Fruit fly (Drosophila melanogaster) whole organism, embryonic: ENCODE measurements around the gene CG16758.

Experiments used
- Aef1 ChIP-seq: fragments of 200-800 bp; sonication (Bioruptor generic); IDR thresholded peaks from 3 replicates; pipeline ENCODE4 v1.3.6; 2022; ENCODE audit warnings: missing biosample characterization, missing genetic modification characterization
- Atf-2 ChIP-seq: fragments of 200-800 bp; sonication (Bioruptor generic); optimal IDR thresholded peaks from 2 replicates; lab custom pipeline; 2016; ENCODE audit warnings: missing biosample characterization, missing genetic modification characterization
- CG10209 ChIP-seq: fragments of 200-800 bp; sonication (Bioruptor generic); optimal IDR thresholded peaks from 3 replicates; lab custom pipeline; 2017; ENCODE audit warnings: missing biosample characterization, mild to moderate bottlenecking, missing genetic modification characterization, missing genetic modification reagents
- CG11723 ChIP-seq: fragments of 200-800 bp; sonication (Bioruptor generic); optimal IDR thresholded peaks from 2 replicates; lab custom pipeline; 2017; ENCODE audit warnings: missing biosample characterization, mild to moderate bottlenecking, missing genetic modification characterization
- CG12942 ChIP-seq: fragments of 200-800 bp; sonication (Bioruptor generic); optimal IDR thresholded peaks from 3 replicates; lab custom pipeline; 2016; ENCODE audit warnings: missing biosample characterization, missing genetic modification characterization
- CG13775 ChIP-seq: fragments of 200-800 bp; sonication (Bioruptor generic); optimal IDR thresholded peaks from 3 replicates; lab custom pipeline; 2017; ENCODE audit warnings: missing biosample characterization, mild to moderate bottlenecking, missing genetic modification characterization
- CG14050 ChIP-seq: fragments of 200-800 bp; sonication (Bioruptor generic); IDR thresholded peaks from 3 replicates; pipeline ENCODE4 v1.3.6; 2022; ENCODE audit warnings: missing biosample characterization, missing genetic modification characterization
- CG14441 ChIP-seq: fragments of 200-800 bp; sonication (Bioruptor generic); IDR thresholded peaks from 2 replicates; pipeline ENCODE4 v1.3.6; 2022; ENCODE audit warnings: missing biosample characterization, missing genetic modification characterization
- CG14667 ChIP-seq: fragments of 200-800 bp; sonication (Bioruptor generic); IDR thresholded peaks from 2 replicates; pipeline ENCODE4 v1.3.6; 2022; ENCODE audit warnings: missing biosample characterization, missing genetic modification characterization
- CG15011 ChIP-seq: fragments of 200-800 bp; sonication (Bioruptor generic); optimal IDR thresholded peaks from 3 replicates; lab custom pipeline; 2018; ENCODE audit warnings: missing biosample characterization, mild to moderate bottlenecking, missing genetic modification characterization
- CG15696 ChIP-seq: fragments of 200-800 bp; sonication (Bioruptor generic); optimal IDR thresholded peaks from 2 replicates; lab custom pipeline; 2019; ENCODE audit warnings: missing biosample characterization, mild to moderate bottlenecking, missing genetic modification characterization, moderate library complexity
- CG17186 ChIP-seq: fragments of 200-800 bp; sonication (Bioruptor generic); optimal IDR thresholded peaks from 3 replicates; lab custom pipeline; 2017; ENCODE audit warnings: missing biosample characterization, missing genetic modification reagents, missing genetic modification characterization
- CG18011 ChIP-seq: fragments of 200-800 bp; sonication (Bioruptor generic); optimal IDR thresholded peaks from 2 replicates; lab custom pipeline; 2017; ENCODE audit warnings: missing biosample characterization, missing genetic modification characterization, mild to moderate bottlenecking, moderate library complexity, missing genotype
- CG2116 ChIP-seq: fragments of 200-800 bp; sonication (Bioruptor generic); optimal IDR thresholded peaks from 3 replicates; lab custom pipeline; 2018; ENCODE audit warnings: missing biosample characterization, mild to moderate bottlenecking, missing genetic modification characterization
- CG4707 ChIP-seq: fragments of 200-800 bp; sonication (Bioruptor generic); optimal IDR thresholded peaks from 2 replicates; lab custom pipeline; 2018; ENCODE audit warnings: missing biosample characterization, mild to moderate bottlenecking, missing genetic modification characterization, moderate library complexity
- CG4854 ChIP-seq: fragments of 200-800 bp; sonication (Bioruptor generic); optimal IDR thresholded peaks from 2 replicates; lab custom pipeline; 2016; ENCODE audit warnings: missing biosample characterization, missing genetic modification characterization, inconsistent platforms
- CG5180 ChIP-seq: fragments of 200-800 bp; sonication (Bioruptor generic); optimal IDR thresholded peaks from 3 replicates; lab custom pipeline; 2017; ENCODE audit warnings: missing biosample characterization, missing genetic modification characterization, mild to moderate bottlenecking, moderate library complexity, missing genetic modification reagents
- CG6689 ChIP-seq: fragments of 200-800 bp; sonication (Bioruptor generic); IDR thresholded peaks from 2 replicates; pipeline ENCODE4 v1.3.6; 2022; ENCODE audit warnings: missing biosample characterization, missing genetic modification characterization
- CG7745 ChIP-seq: fragments of 200-800 bp; sonication (Bioruptor generic); optimal IDR thresholded peaks from 2 replicates; lab custom pipeline; 2018; ENCODE audit warnings: missing biosample characterization, mild to moderate bottlenecking, missing genetic modification characterization, moderate library complexity
- CG9609 ChIP-seq: fragments of 200-800 bp; sonication (Bioruptor generic); optimal IDR thresholded peaks from 3 replicates; lab custom pipeline; 2016; ENCODE audit warnings: missing biosample characterization, missing genetic modification characterization
- Chrac-16 ChIP-seq: fragments of 200-800 bp; sonication (Bioruptor generic); optimal IDR thresholded peaks from 3 replicates; lab custom pipeline; 2016; ENCODE audit warnings: missing biosample characterization, missing genetic modification characterization
- Dfd ChIP-seq, 2 experiments: fragments of >200 bp; optimal IDR thresholded peaks; 2 replicates each; lab custom pipeline; 2017; ENCODE audit warnings: missing biosample characterization in 2 of 2, missing genetic modification characterization in 2 of 2
- HHEX ChIP-seq: fragments of 200-800 bp; sonication (Bioruptor generic); optimal IDR thresholded peaks from 3 replicates; lab custom pipeline; 2017; ENCODE audit warnings: missing biosample characterization, mild to moderate bottlenecking, missing genetic modification characterization, missing genetic modification reagents
- Hr51 ChIP-seq, 2 experiments: fragments of 200-800 bp; sonication (Bioruptor generic); optimal IDR thresholded peaks; 2 replicates in 1 of 2; 3 replicates in 1 of 2; lab custom pipeline; 2016 to 2018; ENCODE audit warnings: missing biosample characterization in 2 of 2, missing genetic modification characterization in 2 of 2, mild to moderate bottlenecking in 1 of 2, moderate library complexity in 1 of 2
- NC2β ChIP-seq: fragments of 200-800 bp; sonication (Bioruptor generic); optimal IDR thresholded peaks from 2 replicates; lab custom pipeline; 2016; ENCODE audit warnings: missing biosample characterization, missing genetic modification characterization
- Ravus ChIP-seq: fragments of 200-800 bp; sonication (Bioruptor generic); IDR thresholded peaks from 2 replicates; pipeline ENCODE4 v1.3.6; 2022; ENCODE audit warnings: missing biosample characterization, missing genetic modification characterization
- Rfx ChIP-seq: fragments of 200-800 bp; sonication (Bioruptor generic); IDR thresholded peaks from 2 replicates; pipeline ENCODE4 v1.3.6; 2022; ENCODE audit warnings: missing biosample characterization, missing genetic modification characterization
- Sin3A ChIP-seq: fragments of >200 bp; optimal IDR thresholded peaks from 2 replicates; lab custom pipeline; 2018
- az2 ChIP-seq: fragments of 200-800 bp; sonication (Bioruptor generic); optimal IDR thresholded peaks from 3 replicates; lab custom pipeline; 2016; ENCODE audit warnings: missing biosample characterization, missing genetic modification characterization
- caup ChIP-seq: fragments of 200-800 bp; sonication (Bioruptor generic); optimal IDR thresholded peaks from 3 replicates; lab custom pipeline; 2017; ENCODE audit warnings: missing biosample characterization, mild to moderate bottlenecking, missing genetic modification characterization, moderate library complexity; ENCODE audit not compliant: severe bottlenecking
- chm ChIP-seq: fragments of 200-800 bp; sonication (Bioruptor generic); IDR thresholded peaks from 2 replicates; pipeline ENCODE4 v1.3.6; 2022; ENCODE audit warnings: missing biosample characterization, missing genetic modification characterization
- crp ChIP-seq, 2 experiments: fragments of 200-800 bp; sonication (Bioruptor generic); optimal IDR thresholded peaks; 2 replicates in 1 of 2; 3 replicates in 1 of 2; lab custom pipeline; 2017; ENCODE audit warnings: missing biosample characterization in 2 of 2, missing genetic modification characterization in 2 of 2, mild to moderate bottlenecking in 1 of 2, moderate library complexity in 1 of 2
- da ChIP-seq: fragments of 200-800 bp; sonication (Bioruptor generic); optimal IDR thresholded peaks from 2 replicates; lab custom pipeline; 2016; ENCODE audit warnings: missing biosample characterization, missing genetic modification characterization
- disco-r ChIP-seq: fragments of 200-800 bp; sonication (Bioruptor generic); optimal IDR thresholded peaks from 2 replicates; lab custom pipeline; 2016; ENCODE audit warnings: missing biosample characterization, missing genetic modification characterization
- maf-S ChIP-seq: fragments of 200-800 bp; sonication (Bioruptor generic); optimal IDR thresholded peaks from 2 replicates; lab custom pipeline; 2016; ENCODE audit warnings: missing biosample characterization, missing genetic modification characterization
- mld ChIP-seq: fragments of 200-800 bp; sonication (Bioruptor generic); IDR thresholded peaks from 3 replicates; pipeline ENCODE4 v1.3.6; 2022; ENCODE audit warnings: missing biosample characterization, missing genetic modification characterization; ENCODE audit not compliant: partially characterized antibody
- nerfin-2 ChIP-seq: fragments of 200-800 bp; sonication (Bioruptor generic); IDR thresholded peaks from 2 replicates; pipeline ENCODE4 v1.3.6; 2022; ENCODE audit warnings: missing biosample characterization, missing genetic modification characterization; ENCODE audit not compliant: partially characterized antibody
- nom ChIP-seq: fragments of 200-800 bp; sonication (Bioruptor generic); optimal IDR thresholded peaks from 2 replicates; lab custom pipeline; 2017; ENCODE audit warnings: missing biosample characterization, missing genetic modification characterization, mild to moderate bottlenecking, moderate library complexity, missing genetic modification reagents
- otp ChIP-seq: fragments of 200-800 bp; sonication (Bioruptor generic); IDR thresholded peaks from 3 replicates; pipeline ENCODE4, ENCODE4 v1.3.6; 2022; ENCODE audit warnings: missing biosample characterization, missing genetic modification characterization
- pb ChIP-seq: fragments of 200-800 bp; sonication (Bioruptor generic); optimal IDR thresholded peaks from 3 replicates; lab custom pipeline; 2016; ENCODE audit warnings: missing biosample characterization, missing genetic modification characterization
- pita ChIP-seq: fragments of 200-800 bp; sonication (Bioruptor generic); optimal IDR thresholded peaks from 2 replicates; lab custom pipeline; 2017; ENCODE audit warnings: missing biosample characterization, mild to moderate bottlenecking, missing genetic modification characterization
- sc ChIP-seq, 3 experiments: fragments of >200 bp in 2 of 3; fragments of 200-800 bp in 1 of 3; sonication (Bioruptor generic) in 1 of 3; optimal IDR thresholded peaks; 2 replicates in 2 of 3; 3 replicates in 1 of 3; lab custom pipeline; 2017; ENCODE audit warnings: mild to moderate bottlenecking in 1 of 3, missing biosample characterization in 1 of 3, missing genetic modification characterization in 1 of 3, missing genetic modification reagents in 1 of 3
- shn ChIP-seq: fragments of 200-800 bp; sonication (Bioruptor generic); optimal IDR thresholded peaks from 3 replicates; lab custom pipeline; 2016; ENCODE audit warnings: missing biosample characterization, missing genetic modification characterization
- slbo ChIP-seq: fragments of 200-800 bp; sonication (Bioruptor generic); IDR thresholded peaks from 2 replicates; pipeline ENCODE4 v1.3.6; 2022; ENCODE audit warnings: missing biosample characterization, missing genetic modification characterization
- tio ChIP-seq: fragments of 200-800 bp; sonication (Bioruptor generic); optimal IDR thresholded peaks from 2 replicates; lab custom pipeline; 2017; ENCODE audit warnings: missing biosample characterization, missing genetic modification characterization, inconsistent platforms
- tup ChIP-seq: fragments of 200-800 bp; sonication (Bioruptor generic); optimal IDR thresholded peaks from 2 replicates; lab custom pipeline; 2016; ENCODE audit warnings: missing biosample characterization, mild to moderate bottlenecking, missing genetic modification characterization, moderate library complexity
- z ChIP-seq: fragments of 200-800 bp; sonication (Bioruptor generic); IDR thresholded peaks from 3 replicates; pipeline ENCODE4 v1.3.6; 2022; ENCODE audit warnings: missing biosample characterization, missing genetic modification characterization
- zen2 ChIP-seq: fragments of 200-800 bp; sonication (Bioruptor generic); IDR thresholded peaks from 3 replicates; pipeline ENCODE4 v1.3.6; 2022; ENCODE audit warnings: missing biosample characterization, missing genetic modification characterization; ENCODE audit not compliant: partially characterized antibody

CG16758 gene

dm6 chr3L:2536969-2537600 lies 33.7 kb upstream of the CG16758 start (continued):
- TF ChIP-seq CG14050 (GFP tag; lab: Robert Waterston, UW) (peak; percentile 19; the same call in 1 of the 3 replicates), CG12942 (GFP tag; lab: Kevin White, UChicago) (peak; percentile 25), CG11723 (GFP tag; lab: Kevin White, UChicago) (peak; percentile 61), sc (optimal IDR thresholded peaks at IDR 0.05; lab: Kevin White, UChicago) (no peak), sc (GFP tag; optimal IDR thresholded peaks at IDR 0.05; lab: Kevin White, UChicago) (peak; percentile 68), shn (GFP tag; lab: Kevin White, UChicago) (peak; percentile 19), CG2116 (GFP tag; lab: Kevin White, UChicago) (peak; percentile 39), disco-r (GFP tag; lab: Kevin White, UChicago) (no peak), chm (GFP tag; lab: Robert Waterston, UW) (peak; percentile 70), Hr51 (GFP tag; optimal IDR thresholded peaks at IDR 0.05; lab: Kevin White, UChicago) (peak in 1 of 2 experiments; percentile 38), CG14441 (peak; percentile 52), pb (GFP tag; lab: Kevin White, UChicago) (no peak), tup (GFP tag; lab: Kevin White, UChicago) (peak; percentile 40), crp (GFP tag; optimal IDR thresholded peaks at IDR 0.05; lab: Kevin White, UChicago) (no peak), Aef1 (GFP tag; lab: Robert Waterston, UW) (peak; percentile 57), otp (GFP tag; lab: Robert Waterston, UW) (peak; percentile 73; the same call in 1 of the 3 replicates), Ravus (GFP tag; lab: Robert Waterston, UW) (no peak), maf-S (GFP tag; lab: Kevin White, UChicago) (peak; percentile 28), Atf-2 (GFP tag; lab: Kevin White, UChicago) (no peak), CG15696 (tag; lab: Kevin White, UChicago) (peak; percentile 71), CG10209 (GFP tag; lab: Kevin White, UChicago) (peak; percentile 65), Dfd (GFP tag; optimal IDR thresholded peaks at IDR 0.05; lab: Kevin White, UChicago) (no peak), Chrac-16 (GFP tag; lab: Kevin White, UChicago) (no peak), nerfin-2 (GFP tag; lab: Robert Waterston, UW) (no peak), CG9609 (GFP tag; lab: Kevin White, UChicago) (peak; percentile 34), Rfx (GFP tag; lab: Robert Waterston, UW) (peak; percentile 65), CG6689 (GFP tag; lab: Robert Waterston, UW) (no peak; the same call in 1 of the 2 replicates), caup (GFP tag; lab: Kevin White, UChicago) (peak; percentile 69), CG7745 (tag; lab: Kevin White, UChicago) (peak; percentile 45), da (GFP tag; lab: Kevin White, UChicago) (no peak), tio (GFP tag; lab: Kevin White, UChicago) (peak; percentile 41), pita (no peak), CG4854 (GFP tag; lab: Kevin White, UChicago) (peak; percentile 46), HHEX (GFP tag; lab: Kevin White, UChicago) (peak; percentile 79), slbo (GFP tag; lab: Robert Waterston, UW) (peak; percentile 22; the same call in 1 of the 2 replicates), nom (GFP tag; lab: Kevin White, UChicago) (no peak), zen2 (no peak), Sin3A (no peak), CG18011 (GFP tag; lab: Kevin White, UChicago) (no peak), CG17186 (GFP tag; lab: Kevin White, UChicago) (peak; percentile 47), az2 (GFP tag; lab: Kevin White, UChicago) (peak; percentile 16), CG5180 (GFP tag; lab: Kevin White, UChicago) (peak; percentile 76), NC2β (GFP tag; lab: Kevin White, UChicago) (peak; percentile 66), mld (no peak), z (GFP tag; lab: Robert Waterston, UW) (0 out of 3 replicates have a peak, but pooled peaks have one; percentile 36), CG13775 (GFP tag; lab: Kevin White, UChicago) (no peak), CG4707 (GFP tag; lab: Kevin White, UChicago) (peak; percentile 70), CG14667 (GFP tag; lab: Robert Waterston, UW) (no peak), CG15011 (GFP tag; lab: Kevin White, UChicago) (peak; percentile 72)
